Fruit fly (Drosophila melanogaster) whole organism, embryonic: ENCODE measurements around the gene CG13258.

ENCODE experiments used
- Bdp1 ChIP-seq: fragments of 200-800 bp; sonication (Bioruptor generic); optimal IDR thresholded peaks from 3 replicates; lab custom pipeline; 2016; ENCODE audit warnings: missing biosample characterization, missing genetic modification characterization
- CG10147 ChIP-seq: fragments of 200-800 bp; sonication (Bioruptor generic); optimal IDR thresholded peaks from 2 replicates; lab custom pipeline; 2019; ENCODE audit warnings: missing biosample characterization, mild to moderate bottlenecking, missing genetic modification characterization, moderate library complexity
- CG10543 ChIP-seq: fragments of 200-800 bp; sonication (Bioruptor generic); optimal IDR thresholded peaks from 3 replicates; lab custom pipeline; 2017; ENCODE audit warnings: missing biosample characterization, mild to moderate bottlenecking, missing genetic modification characterization, moderate library complexity
- CG12236 ChIP-seq: fragments of 200-800 bp; sonication (Bioruptor generic); optimal IDR thresholded peaks from 2 replicates; lab custom pipeline; 2016; ENCODE audit warnings: missing biosample characterization, missing genetic modification characterization
- CG12659 ChIP-seq: fragments of 200-800 bp; sonication (Bioruptor generic); optimal IDR thresholded peaks from 3 replicates; lab custom pipeline; 2017; ENCODE audit warnings: mild to moderate bottlenecking, missing biosample characterization, missing genetic modification reagents, missing genetic modification characterization
- CG13123 ChIP-seq: fragments of 200-800 bp; sonication (Bioruptor generic); optimal IDR thresholded peaks from 2 replicates; lab custom pipeline; 2016; ENCODE audit warnings: missing biosample characterization, missing genetic modification characterization
- CG13296 ChIP-seq: fragments of 200-800 bp; sonication (Bioruptor generic); optimal IDR thresholded peaks from 3 replicates; lab custom pipeline; 2018; ENCODE audit warnings: missing biosample characterization, mild to moderate bottlenecking, missing genetic modification characterization
- CG15269 ChIP-seq: fragments of 200-800 bp; sonication (Bioruptor generic); optimal IDR thresholded peaks from 2 replicates; lab custom pipeline; 2018; ENCODE audit warnings: missing biosample characterization, mild to moderate bottlenecking, missing genetic modification characterization, moderate library complexity
- CG15601 ChIP-seq: fragments of 200-800 bp; sonication (Bioruptor generic); optimal IDR thresholded peaks from 3 replicates; lab custom pipeline; 2019; ENCODE audit warnings: missing biosample characterization, mild to moderate bottlenecking, missing genetic modification characterization, moderate library complexity
- CG16863 ChIP-seq: fragments of 200-800 bp; sonication (Bioruptor generic); optimal IDR thresholded peaks from 3 replicates; lab custom pipeline; 2016; ENCODE audit warnings: missing biosample characterization, missing genetic modification characterization
- CG17829 ChIP-seq: fragments of 200-800 bp; optimal IDR thresholded peaks from 2 replicates; lab custom pipeline; 2019; ENCODE audit warnings: missing biosample characterization, mild to moderate bottlenecking, missing genetic modification characterization, moderate library complexity
- CG31224 ChIP-seq: fragments of 200-800 bp; sonication (Bioruptor generic); IDR thresholded peaks from 2 replicates; pipeline ENCODE4 v1.3.6; 2022; ENCODE audit warnings: missing biosample characterization, missing genetic modification characterization
- CG32772 ChIP-seq: fragments of 200-800 bp; sonication (Bioruptor generic); IDR thresholded peaks from 2 replicates; pipeline ENCODE4 v1.3.6; 2022; ENCODE audit warnings: missing biosample characterization, missing genetic modification characterization
- CG33557 ChIP-seq: fragments of 200-800 bp; sonication (Bioruptor generic); optimal IDR thresholded peaks from 2 replicates; lab custom pipeline; 2019; ENCODE audit warnings: missing biosample characterization, mild to moderate bottlenecking, missing genetic modification characterization, moderate library complexity
- CG34224 ChIP-seq: fragments of 200-800 bp; sonication (Bioruptor generic); IDR thresholded peaks from 3 replicates; pipeline ENCODE4 v1.3.6; 2022; ENCODE audit warnings: missing biosample characterization, missing genetic modification characterization; ENCODE audit not compliant: partially characterized antibody
- CG3726 ChIP-seq: fragments of 200-800 bp; sonication (Bioruptor generic); IDR thresholded peaks from 3 replicates; pipeline ENCODE4, ENCODE4 v1.3.6; 2022; ENCODE audit warnings: missing biosample characterization, missing genetic modification characterization
- CG6254 ChIP-seq: fragments of 200-800 bp; sonication (Bioruptor generic); optimal IDR thresholded peaks from 3 replicates; lab custom pipeline; 2017; ENCODE audit warnings: mild to moderate bottlenecking, missing biosample characterization, missing genetic modification reagents, missing genetic modification characterization
- CG6654 ChIP-seq: fragments of 200-800 bp; sonication (Bioruptor generic); optimal IDR thresholded peaks from 2 replicates; lab custom pipeline; 2017; ENCODE audit warnings: missing biosample characterization, mild to moderate bottlenecking, missing genetic modification characterization
- CG7271 ChIP-seq: fragments of 200-800 bp; sonication (Bioruptor generic); optimal IDR thresholded peaks from 2 replicates; lab custom pipeline; 2018; ENCODE audit warnings: missing biosample characterization, mild to moderate bottlenecking, missing genetic modification characterization, moderate library complexity
- CG8478 ChIP-seq: fragments of >200 bp; optimal IDR thresholded peaks from 2 replicates; lab custom pipeline; 2018
- CG8944 ChIP-seq: fragments of 200-800 bp; sonication (Bioruptor generic); optimal IDR thresholded peaks from 3 replicates; lab custom pipeline; 2016; ENCODE audit warnings: missing biosample characterization, missing genetic modification characterization
- E2f2 ChIP-seq: fragments of 200-800 bp; sonication (Bioruptor generic); IDR thresholded peaks from 2 replicates; pipeline ENCODE4 v1.3.6; 2022; ENCODE audit warnings: missing biosample characterization, missing genetic modification characterization
- Elba2 ChIP-seq: fragments of 200-800 bp; sonication (Bioruptor generic); optimal IDR thresholded peaks from 3 replicates; lab custom pipeline; 2016; ENCODE audit warnings: missing biosample characterization, missing genetic modification characterization
- GATAe ChIP-seq: fragments of 200-800 bp; sonication (Bioruptor generic); conservative IDR thresholded peaks from 2 replicates; pipeline ENCODE4 v1.3.6; 2022; ENCODE audit warnings: missing biosample characterization, missing genetic modification characterization
- Nf-YA ChIP-seq: fragments of 200-800 bp; sonication (Bioruptor generic); IDR thresholded peaks from 2 replicates; pipeline ENCODE4 v1.3.6; 2022; ENCODE audit warnings: missing biosample characterization, missing genetic modification characterization
- NfI ChIP-seq: fragments of 200-800 bp; sonication (Bioruptor generic); optimal IDR thresholded peaks from 3 replicates; lab custom pipeline; 2018; ENCODE audit warnings: missing biosample characterization, mild to moderate bottlenecking, missing genetic modification characterization, moderate library complexity
- Rx ChIP-seq: fragments of 200-800 bp; sonication (Bioruptor generic); IDR thresholded peaks from 2 replicates; pipeline ENCODE4 v1.3.6; 2022; ENCODE audit warnings: missing biosample characterization, missing genetic modification characterization
- Sin3A ChIP-seq: fragments of >200 bp; optimal IDR thresholded peaks from 2 replicates; lab custom pipeline; 2018
- Ssrp ChIP-seq: fragments of 200-800 bp; sonication (Bioruptor generic); optimal IDR thresholded peaks from 2 replicates; lab custom pipeline; 2018; ENCODE audit warnings: missing biosample characterization, mild to moderate bottlenecking, missing genetic modification characterization, moderate library complexity
- Xrp1 ChIP-seq: fragments of 200-800 bp; sonication (Bioruptor generic); IDR thresholded peaks from 2 replicates; pipeline ENCODE4 v1.3.6; 2022; ENCODE audit warnings: missing biosample characterization, missing genetic modification characterization
- YL-1 ChIP-seq: fragments of 200-800 bp; sonication (Bioruptor generic); optimal IDR thresholded peaks from 3 replicates; lab custom pipeline; 2017; ENCODE audit warnings: missing biosample characterization, mild to moderate bottlenecking, missing genetic modification characterization
- bab2 ChIP-seq: fragments of 200-800 bp; sonication (Bioruptor generic); optimal IDR thresholded peaks from 2 replicates; lab custom pipeline; 2016; ENCODE audit warnings: missing biosample characterization, missing genetic modification characterization
- chinmo ChIP-seq: fragments of 200-800 bp; sonication (Bioruptor generic); IDR thresholded peaks from 4 replicates; pipeline ENCODE4 v1.3.6; 2022; ENCODE audit warnings: missing biosample characterization, missing genetic modification characterization; ENCODE audit not compliant: partially characterized antibody
- esg ChIP-seq: fragments of 200-800 bp; sonication (Bioruptor generic); conservative IDR thresholded peaks from 2 replicates; pipeline ENCODE4 v1.3.6; 2022; ENCODE audit warnings: missing biosample characterization, missing genetic modification characterization
- fd96Cb ChIP-seq: fragments of 200-800 bp; sonication (Bioruptor generic); optimal IDR thresholded peaks from 2 replicates; lab custom pipeline; 2018; ENCODE audit warnings: missing biosample characterization, mild to moderate bottlenecking, missing genetic modification characterization, moderate library complexity
- gsb-n ChIP-seq: fragments of 200-800 bp; sonication (Bioruptor generic); optimal IDR thresholded peaks from 3 replicates; lab custom pipeline; 2018; ENCODE audit warnings: missing biosample characterization, mild to moderate bottlenecking, missing genetic modification characterization
- jumu ChIP-seq: fragments of 200-800 bp; sonication (Bioruptor generic); optimal IDR thresholded peaks from 3 replicates; lab custom pipeline; 2016; ENCODE audit warnings: missing biosample characterization, missing genetic modification characterization
- lbe ChIP-seq: fragments of 200-800 bp; sonication (Bioruptor generic); optimal IDR thresholded peaks from 2 replicates; lab custom pipeline; 2016; ENCODE audit warnings: missing biosample characterization, mild to moderate bottlenecking, missing genetic modification characterization
- pan ChIP-seq, 4 experiments: fragments of >200 bp in 3 of 4; fragments of 200-800 bp in 1 of 4; sonication (Bioruptor generic) in 1 of 4; optimal IDR thresholded peaks in 3 of 4; IDR thresholded peaks in 1 of 4; 2 replicates each; pipeline versions ENCODE4 v1.3.6 to Lab custom; 2017 to 2022; ENCODE audit warnings: missing biosample characterization in 2 of 4, missing genetic modification characterization in 2 of 4, mixed read lengths in 1 of 4
- pb ChIP-seq: fragments of 200-800 bp; sonication (Bioruptor generic); optimal IDR thresholded peaks from 3 replicates; lab custom pipeline; 2016; ENCODE audit warnings: missing biosample characterization, missing genetic modification characterization
- pita ChIP-seq: fragments of 200-800 bp; sonication (Bioruptor generic); optimal IDR thresholded peaks from 2 replicates; lab custom pipeline; 2017; ENCODE audit warnings: missing biosample characterization, mild to moderate bottlenecking, missing genetic modification characterization
- pnt ChIP-seq: fragments of 200-800 bp; sonication (Bioruptor generic); optimal IDR thresholded peaks from 3 replicates; lab custom pipeline; 2016; ENCODE audit warnings: missing biosample characterization, missing genetic modification characterization
- row ChIP-seq: fragments of 200-800 bp; sonication (Bioruptor generic); IDR thresholded peaks from 3 replicates; pipeline ENCODE4 v1.3.6; 2022; ENCODE audit warnings: missing biosample characterization, missing genetic modification characterization
- sisA ChIP-seq: fragments of 200-800 bp; sonication (Bioruptor generic); IDR thresholded peaks from 2 replicates; pipeline ENCODE4 v1.3.6; 2022; ENCODE audit warnings: missing biosample characterization, missing genetic modification characterization
- tio ChIP-seq: fragments of 200-800 bp; sonication (Bioruptor generic); optimal IDR thresholded peaks from 2 replicates; lab custom pipeline; 2017; ENCODE audit warnings: missing biosample characterization, missing genetic modification characterization, inconsistent platforms
- zfh2 ChIP-seq: fragments of 200-800 bp; sonication (Bioruptor generic); optimal IDR thresholded peaks from 2 replicates; lab custom pipeline; 2016; ENCODE audit warnings: missing biosample characterization, missing genetic modification characterization

The CG13258 gene

dm6 chr2L:16310648-16311047 is 17.8 kb upstream of the CG13258 start, which contains the start of the genes cni and fzy (continued):
- TF ChIP-seq E2f2 (GFP tag; lab: Robert Waterston, UW) (peak; percentile 93), zfh2 (GFP tag; lab: Kevin White, UChicago) (peak; percentile 14), esg (GFP tag; lab: Robert Waterston, UW) (no peak), Sin3A (peak; percentile 86), row (GFP tag; lab: Robert Waterston, UW) (peak; percentile 36; the same call in 1 of the 3 replicates), Rx (GFP tag; lab: Robert Waterston, UW) (no peak), GATAe (no peak), CG12659 (GFP tag; lab: Kevin White, UChicago) (peak; percentile 74), CG6654 (GFP tag; lab: Kevin White, UChicago) (no peak), CG31224 (GFP tag; lab: Robert Waterston, UW) (no peak), CG10543 (no peak), tio (GFP tag; lab: Kevin White, UChicago) (no peak), CG16863 (GFP tag; lab: Kevin White, UChicago) (no peak), YL-1 (GFP tag; lab: Kevin White, UChicago) (peak; percentile 83), CG15601 (tag; lab: Kevin White, UChicago) (peak; percentile 3), Xrp1 (GFP tag; lab: Robert Waterston, UW) (peak; percentile 35; the same call in 1 of the 2 replicates), bab2 (GFP tag; lab: Kevin White, UChicago) (peak; percentile 23), CG8478 (lab: Kevin White, UChicago) (no peak), jumu (no peak), chinmo (no peak), CG33557 (peak; percentile 23), pnt (GFP tag; lab: Kevin White, UChicago) (no peak), NfI (GFP tag; lab: Kevin White, UChicago) (no peak), gsb-n (tag; lab: Kevin White, UChicago) (peak; percentile 40), CG7271 (tag; lab: Kevin White, UChicago) (no peak), pb (no peak), CG10147 (GFP tag; lab: Kevin White, UChicago) (peak; percentile 18), CG6254 (GFP tag; lab: Kevin White, UChicago) (no peak), CG8944 (no peak), CG12236 (GFP tag; lab: Kevin White, UChicago) (no peak), CG15269 (no peak), CG13296 (GFP tag; lab: Kevin White, UChicago) (no peak), pan (optimal IDR thresholded peaks at IDR 0.05; lab: Kevin White, UChicago) (no peak), pan (GFP tag; optimal IDR thresholded peaks at IDR 0.05 in 1 of 2, IDR thresholded peaks at IDR 0.05 in 1 of 2) (no peak), Ssrp (tag; lab: Kevin White, UChicago) (peak; percentile 3), sisA (GFP tag; lab: Robert Waterston, UW) (peak; percentile 39; the same call in 1 of the 2 replicates), lbe (GFP tag; lab: Kevin White, UChicago) (peak; percentile 52), Elba2 (GFP tag; lab: Kevin White, UChicago) (peak; percentile 18), Nf-YA (no peak), Bdp1 (GFP tag; lab: Kevin White, UChicago) (peak; percentile 21), fd96Cb (tag; lab: Kevin White, UChicago) (no peak), CG17829 (tag; lab: Kevin White, UChicago) (peak; percentile 54), CG3726 (no peak), CG34224 (GFP tag; lab: Robert Waterston, UW) (no peak), pita (GFP tag; lab: Kevin White, UChicago) (no peak), CG13123 (GFP tag; lab: Kevin White, UChicago) (no peak), CG32772 (GFP tag; lab: Robert Waterston, UW) (peak; percentile 79)
- TF ChIP-seq, all 482 proteins: peak for 112
